Fruit fly (Drosophila melanogaster) whole organism, prepupa: ENCODE measurements around the gene CG33253.

ENCODE experiments used
- CG10631 ChIP-seq: fragments of 200-800 bp; sonication (Bioruptor generic); optimal IDR thresholded peaks from 2 replicates; lab custom pipeline; 2016; ENCODE audit warnings: missing biosample characterization, missing genetic modification characterization
- CG10669 ChIP-seq: fragments of 200-800 bp; sonication (Bioruptor generic); optimal IDR thresholded peaks from 3 replicates; lab custom pipeline; 2018; ENCODE audit warnings: missing biosample characterization, mild to moderate bottlenecking, missing genetic modification characterization, moderate library complexity
- CG11762 ChIP-seq: fragments of 200-800 bp; sonication (Bioruptor generic); optimal IDR thresholded peaks from 3 replicates; lab custom pipeline; 2016; ENCODE audit warnings: missing biosample characterization, missing genetic modification characterization; ENCODE audit not compliant: insufficient read depth
- CG15336 ChIP-seq: fragments of 200-800 bp; sonication (Bioruptor generic); IDR thresholded peaks from 2 replicates; pipeline ENCODE4 v1.3.6; 2022; ENCODE audit warnings: missing biosample characterization, missing genetic modification characterization
- CG16779 ChIP-seq: fragments of 200-800 bp; sonication (Bioruptor generic); optimal IDR thresholded peaks from 3 replicates; lab custom pipeline; 2017; ENCODE audit warnings: missing biosample characterization, mild to moderate bottlenecking, missing genetic modification characterization
- CG3032 ChIP-seq: fragments of 200-800 bp; optimal IDR thresholded peaks from 2 replicates; lab custom pipeline; 2019; ENCODE audit warnings: missing biosample characterization, mild to moderate bottlenecking, missing genetic modification characterization, moderate library complexity
- CG31627 ChIP-seq: fragments of 200-800 bp; sonication (Bioruptor generic); optimal IDR thresholded peaks from 3 replicates; lab custom pipeline; 2016; ENCODE audit warnings: missing biosample characterization, missing genetic modification characterization
- CG32006 ChIP-seq: fragments of 200-800 bp; sonication (Bioruptor generic); optimal IDR thresholded peaks from 3 replicates; lab custom pipeline; 2017; ENCODE audit warnings: missing biosample characterization, mild to moderate bottlenecking, missing genetic modification characterization
- CG34406 ChIP-seq: fragments of 200-800 bp; sonication (Bioruptor generic); optimal IDR thresholded peaks from 3 replicates; lab custom pipeline; 2016; ENCODE audit warnings: missing biosample characterization, missing genetic modification characterization
- CG6163 ChIP-seq: fragments of 200-800 bp; sonication (Bioruptor generic); IDR thresholded peaks from 3 replicates; pipeline ENCODE4 v1.3.6; 2022; ENCODE audit warnings: missing biosample characterization, missing genetic modification characterization
- CG6276 ChIP-seq: fragments of 200-800 bp; sonication (Bioruptor generic); optimal IDR thresholded peaks from 2 replicates; lab custom pipeline; 2017; ENCODE audit warnings: missing biosample characterization, mild to moderate bottlenecking, missing genetic modification characterization
- CG6854 ChIP-seq: fragments of 200-800 bp; sonication (Bioruptor generic); optimal IDR thresholded peaks from 2 replicates; lab custom pipeline; 2017; ENCODE audit warnings: missing biosample characterization, mild to moderate bottlenecking, missing genetic modification characterization
- CG7368 ChIP-seq: fragments of 200-800 bp; sonication (Bioruptor generic); optimal IDR thresholded peaks from 3 replicates; lab custom pipeline; 2016; ENCODE audit warnings: missing biosample characterization, missing genetic modification characterization
- CG8119 ChIP-seq: fragments of 200-800 bp; sonication (Bioruptor generic); IDR thresholded peaks from 3 replicates; pipeline ENCODE4 v1.3.6; 2022; ENCODE audit warnings: missing biosample characterization, missing genetic modification characterization
- CG8632 ChIP-seq: fragments of 200-800 bp; sonication (Bioruptor generic); optimal IDR thresholded peaks from 3 replicates; lab custom pipeline; 2016; ENCODE audit warnings: missing biosample characterization, missing genetic modification characterization
- CG9139 ChIP-seq: fragments of 200-800 bp; sonication (Bioruptor generic); optimal IDR thresholded peaks from 3 replicates; lab custom pipeline; 2017; ENCODE audit warnings: missing biosample characterization, mild to moderate bottlenecking, missing genetic modification characterization
- Eip75B ChIP-seq: fragments of 200-800 bp; sonication (Bioruptor generic); optimal IDR thresholded peaks from 3 replicates; lab custom pipeline; 2016; ENCODE audit warnings: missing biosample characterization, missing genetic modification characterization
- Eip78C ChIP-seq: fragments of 200-800 bp; sonication (Bioruptor generic); peaks from one replicate; lab custom pipeline; 2016; ENCODE audit warnings: missing biosample characterization, missing genetic modification characterization
- Eip93F ChIP-seq: fragments of 200-800 bp; sonication (Bioruptor generic); optimal IDR thresholded peaks from 2 replicates; lab custom pipeline; 2016; ENCODE audit warnings: missing biosample characterization, mild to moderate bottlenecking, missing genetic modification characterization
- Ets21C ChIP-seq: fragments of 200-800 bp; sonication (Bioruptor generic); optimal IDR thresholded peaks from 3 replicates; lab custom pipeline; 2016; ENCODE audit warnings: missing biosample characterization, missing genetic modification characterization
- Ets96B ChIP-seq: fragments of 200-800 bp; optimal IDR thresholded peaks from 2 replicates; lab custom pipeline; 2019; ENCODE audit warnings: missing biosample characterization, mild to moderate bottlenecking, missing genetic modification characterization, moderate library complexity
- Hr39 ChIP-seq: fragments of 200-800 bp; sonication (Bioruptor generic); optimal IDR thresholded peaks from 2 replicates; lab custom pipeline; 2016; ENCODE audit warnings: missing biosample characterization, missing genetic modification characterization
- Hr4 ChIP-seq: fragments of 200-800 bp; sonication (Bioruptor generic); optimal IDR thresholded peaks from 3 replicates; lab custom pipeline; 2016; ENCODE audit warnings: missing biosample characterization, missing genetic modification characterization
- Lpt ChIP-seq: fragments of 200-800 bp; sonication (Bioruptor generic); optimal IDR thresholded peaks from 3 replicates; lab custom pipeline; 2016; ENCODE audit warnings: missing biosample characterization, missing genetic modification characterization
- Met ChIP-seq: fragments of 200-800 bp; sonication (Bioruptor generic); optimal IDR thresholded peaks from 3 replicates; lab custom pipeline; 2016; ENCODE audit warnings: missing biosample characterization, missing genetic modification characterization
- OdsH ChIP-seq: fragments of 200-800 bp; sonication (Bioruptor generic); optimal IDR thresholded peaks from 3 replicates; lab custom pipeline; 2016; ENCODE audit warnings: missing biosample characterization, missing genetic modification characterization
- Smox ChIP-seq: fragments of 200-800 bp; sonication (Bioruptor generic); optimal IDR thresholded peaks from 3 replicates; lab custom pipeline; 2016; ENCODE audit warnings: missing biosample characterization, missing genetic modification characterization
- Sox102F ChIP-seq: fragments of 200-800 bp; sonication (Bioruptor generic); optimal IDR thresholded peaks from 2 replicates; lab custom pipeline; 2016; ENCODE audit warnings: missing biosample characterization, mild to moderate bottlenecking, missing genetic modification characterization
- Sox14 ChIP-seq: fragments of 200-800 bp; sonication (Bioruptor generic); optimal IDR thresholded peaks from 3 replicates; lab custom pipeline; 2016; ENCODE audit warnings: missing biosample characterization, missing genetic modification characterization
- achi ChIP-seq: fragments of 200-800 bp; sonication (Bioruptor generic); optimal IDR thresholded peaks from 3 replicates; lab custom pipeline; 2016; ENCODE audit warnings: missing biosample characterization, missing genetic modification characterization
- acj6 ChIP-seq: fragments of 200-800 bp; sonication (Bioruptor generic); optimal IDR thresholded peaks from 3 replicates; lab custom pipeline; 2016; ENCODE audit warnings: missing biosample characterization, missing genetic modification characterization
- cyc ChIP-seq: fragments of 200-800 bp; sonication (Bioruptor generic); optimal IDR thresholded peaks from 3 replicates; lab custom pipeline; 2016; ENCODE audit warnings: missing biosample characterization, missing genetic modification characterization
- dac ChIP-seq: fragments of 200-800 bp; sonication (Bioruptor generic); optimal IDR thresholded peaks from 2 replicates; lab custom pipeline; 2017; ENCODE audit warnings: missing biosample characterization, mild to moderate bottlenecking, missing genetic modification characterization
- dsx ChIP-seq: fragments of 200-800 bp; optimal IDR thresholded peaks from 3 replicates; lab custom pipeline; 2019; ENCODE audit warnings: missing biosample characterization, mild to moderate bottlenecking, missing genetic modification characterization, moderate library complexity; ENCODE audit not compliant: poor library complexity, severe bottlenecking
- esn ChIP-seq: fragments of 200-800 bp; sonication (Bioruptor generic); optimal IDR thresholded peaks from 2 replicates; lab custom pipeline; 2016; ENCODE audit warnings: missing biosample characterization, mild to moderate bottlenecking, missing genetic modification characterization, moderate library complexity
- fkh ChIP-seq: fragments of 200-800 bp; sonication (Bioruptor generic); optimal IDR thresholded peaks from 3 replicates; lab custom pipeline; 2017; ENCODE audit warnings: missing biosample characterization, mild to moderate bottlenecking, missing genetic modification characterization, moderate library complexity
- lz ChIP-seq: fragments of 200-800 bp; sonication (Bioruptor generic); optimal IDR thresholded peaks from 3 replicates; lab custom pipeline; 2016; ENCODE audit warnings: missing biosample characterization, missing genetic modification characterization
- net ChIP-seq: fragments of 200-800 bp; sonication (Bioruptor generic); optimal IDR thresholded peaks from 3 replicates; lab custom pipeline; 2016; ENCODE audit warnings: missing biosample characterization, missing genetic modification characterization
- pdm3 ChIP-seq: fragments of 200-800 bp; sonication (Bioruptor generic); optimal IDR thresholded peaks from 3 replicates; lab custom pipeline; 2016; ENCODE audit warnings: missing biosample characterization, missing genetic modification characterization
- salr ChIP-seq, 2 experiments: fragments of 200-800 bp; sonication (Bioruptor generic); optimal IDR thresholded peaks; 3 replicates each; lab custom pipeline; 2016 to 2018; ENCODE audit warnings: missing biosample characterization in 2 of 2, missing genetic modification characterization in 2 of 2, mild to moderate bottlenecking in 1 of 2
- spab ChIP-seq: fragments of 200-800 bp; sonication (Bioruptor generic); optimal IDR thresholded peaks from 2 replicates; lab custom pipeline; 2017; ENCODE audit warnings: missing biosample characterization, mild to moderate bottlenecking, missing genetic modification characterization, missing genetic modification reagents
- svp ChIP-seq: fragments of 200-800 bp; sonication (Bioruptor generic); peaks from one replicate; lab custom pipeline; 2016; ENCODE audit warnings: missing biosample characterization, missing genetic modification characterization
- topi ChIP-seq: fragments of 200-800 bp; sonication (Bioruptor generic); optimal IDR thresholded peaks from 3 replicates; lab custom pipeline; 2016; ENCODE audit warnings: missing biosample characterization, missing genetic modification characterization
- vri ChIP-seq: fragments of 200-800 bp; sonication (Bioruptor generic); optimal IDR thresholded peaks from 3 replicates; lab custom pipeline; 2016; ENCODE audit warnings: missing biosample characterization, mild to moderate bottlenecking, missing genetic modification characterization

CG33253 gene

DNA sequence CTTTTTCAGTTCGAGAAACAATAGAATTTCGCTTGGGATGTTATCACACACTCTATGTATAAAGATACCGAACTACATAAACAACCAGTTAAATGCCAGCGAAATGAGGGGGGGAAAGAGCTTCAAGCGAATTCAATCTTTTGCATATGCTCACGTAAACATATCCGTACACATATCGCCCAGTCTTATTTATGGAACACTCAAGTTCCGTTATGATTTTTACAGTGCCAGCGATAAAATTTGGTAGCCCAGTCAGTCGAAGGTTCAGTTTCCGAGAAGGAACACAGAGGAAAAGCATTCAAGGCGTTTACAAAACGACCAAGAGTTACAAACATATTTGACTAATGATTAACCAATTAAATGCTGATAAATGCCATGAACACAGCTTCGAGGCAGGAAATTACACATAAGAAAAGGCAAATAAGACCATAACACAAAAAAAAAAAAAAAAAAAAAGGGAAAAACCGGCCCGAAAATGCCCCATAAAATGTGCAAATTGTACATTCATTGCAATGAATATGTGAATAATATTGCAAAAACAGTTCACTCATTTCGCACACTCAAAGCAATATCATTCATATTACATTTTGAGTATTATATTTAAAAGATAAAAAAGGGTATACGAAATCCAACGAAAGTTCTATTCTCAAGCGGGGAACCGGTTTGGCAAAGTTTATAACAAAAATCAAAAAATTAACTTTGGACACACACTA lies 34.3 kb upstream of the CG33253 start:
- TF ChIP-seq Ets96B (tag; lab: Kevin White, UChicago) (no peak), salr (GFP tag; optimal IDR thresholded peaks at IDR 0.05; lab: Kevin White, UChicago) (no peak), Ets21C (GFP tag; lab: Kevin White, UChicago) (peak; percentile 45), CG10669 (GFP tag; lab: Kevin White, UChicago) (no peak), Met (GFP tag; lab: Kevin White, UChicago) (peak; percentile 50), Smox (peak; percentile 67), Eip78C (GFP tag; lab: Kevin White, UChicago) (peak; percentile 84), CG8632 (GFP tag; lab: Kevin White, UChicago) (no peak), Eip93F (peak; percentile 12), OdsH (GFP tag; lab: Kevin White, UChicago) (peak; percentile 22), CG34406 (GFP tag; lab: Kevin White, UChicago) (peak; percentile 18), CG9139 (no peak), Sox14 (GFP tag; lab: Kevin White, UChicago) (peak; percentile 45), esn (GFP tag; lab: Kevin White, UChicago) (peak; percentile 69), CG6163 (GFP tag; lab: Robert Waterston, UW) (no peak), svp (GFP tag; lab: Kevin White, UChicago) (peak; percentile 78), vri (peak; percentile 6), Hr39 (peak; percentile 50), topi (GFP tag; lab: Kevin White, UChicago) (peak; percentile 54), CG3032 (tag; lab: Kevin White, UChicago) (no peak), CG31627 (peak; percentile 50), acj6 (GFP tag; lab: Kevin White, UChicago) (peak; percentile 19), pdm3 (peak; percentile 34), CG32006 (GFP tag; lab: Kevin White, UChicago) (peak; percentile 1), fkh (GFP tag; lab: Kevin White, UChicago) (no peak), cyc (GFP tag; lab: Kevin White, UChicago) (peak; percentile 5), spab (GFP tag; lab: Kevin White, UChicago) (no peak), Sox102F (peak; percentile 63), lz (GFP tag; lab: Kevin White, UChicago) (peak; percentile 57)

- TF ChIP-seq CG6163 (GFP tag; lab: Robert Waterston, UW) = 0 out of 3 replicates have a peak, but pooled peaks have one; percentile 9
- no peak for TF ChIP-seq achi
Observed at dm6 chrX:19149511-19149876, 33.7 kb upstream of the CG33253 start.

- TF ChIP-seq cyc (GFP tag; lab: Kevin White, UChicago) = peak; percentile 62
- TF ChIP-seq Eip75B (GFP tag; lab: Kevin White, UChicago) = peak; percentile 60
- TF ChIP-seq Hr4 (GFP tag; lab: Kevin White, UChicago) = peak; percentile 76
- peak; percentile 75 for TF ChIP-seq Sox102F
- TF ChIP-seq OdsH (GFP tag; lab: Kevin White, UChicago) = peak; percentile 84
- TF ChIP-seq dsx (GFP tag; lab: Kevin White, UChicago) = no peak
- TF ChIP-seq Lpt (GFP tag; lab: Kevin White, UChicago) = peak; percentile 32
- TF ChIP-seq CG15336 (GFP tag; lab: Robert Waterston, UW) = peak; percentile 77
- peak; percentile 77 for TF ChIP-seq achi
- peak; percentile 62 for TF ChIP-seq CG10669 (GFP tag; lab: Kevin White, UChicago)
- TF ChIP-seq Sox14 (GFP tag; lab: Kevin White, UChicago) = peak; percentile 58
- peak; percentile 18 for TF ChIP-seq dac
- peak; percentile 67 for TF ChIP-seq net (GFP tag; lab: Kevin White, UChicago)
- TF ChIP-seq CG8119 (GFP tag; lab: Robert Waterston, UW) = peak; percentile 77
- TF ChIP-seq CG34406 (GFP tag; lab: Kevin White, UChicago) = peak; percentile 80
- TF ChIP-seq CG3032 (tag; lab: Kevin White, UChicago) = peak; percentile 52
- TF ChIP-seq CG11762 (GFP tag; lab: Kevin White, UChicago) = peak; percentile 58
- TF ChIP-seq CG10631 = peak; percentile 66
- peak; percentile 59 for TF ChIP-seq CG7368 (GFP tag; lab: Kevin White, UChicago)
- TF ChIP-seq topi (GFP tag; lab: Kevin White, UChicago) = peak; percentile 86
- TF ChIP-seq fkh (GFP tag; lab: Kevin White, UChicago) = no peak
- TF ChIP-seq Ets21C (GFP tag; lab: Kevin White, UChicago) = peak; percentile 55
- peak; percentile 81 for TF ChIP-seq Smox
- TF ChIP-seq CG6276 (GFP tag; lab: Kevin White, UChicago) = peak; percentile 62
- TF ChIP-seq CG6854 (GFP tag; lab: Kevin White, UChicago) = no peak
- peak in 1 of 2 experiments; percentile 62 for TF ChIP-seq salr (GFP tag; optimal IDR thresholded peaks at IDR 0.05; lab: Kevin White, UChicago)
- no peak for TF ChIP-seq CG16779
Observed at dm6 chrX:19152570-19153287, 30.5 kb upstream of the CG33253 start.
